Worm (Caenorhabditis elegans): ENCODE measurements around the gene ddl-2.

DNA sequence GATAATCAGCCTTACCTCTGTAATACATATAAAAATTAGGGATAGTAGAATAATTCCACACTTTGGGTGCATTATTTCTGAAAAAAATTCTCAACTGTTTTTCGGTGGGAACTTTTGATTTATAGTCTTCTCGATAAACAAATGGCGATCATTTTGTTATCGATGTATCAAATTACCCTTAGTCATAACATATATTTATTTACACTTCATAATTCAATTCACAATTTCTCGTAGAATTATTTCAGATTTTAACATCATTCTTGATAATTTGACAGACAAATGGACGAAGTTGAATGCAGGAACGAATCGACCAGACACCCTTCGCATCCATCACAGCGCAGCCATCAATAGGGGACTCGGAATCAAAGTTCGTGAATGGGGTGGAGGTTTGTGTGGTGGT lies 43.0 kb upstream of the ddl-2 start, which contains the start of gene clec-145:
- TF ChIP-seq him-1 (tag; optimal IDR thresholded peaks at IDR 0.05) (no peak), W03F9.2 (tag; optimal IDR thresholded peaks at IDR 0.05) (no peak)

All from whole organism, L4/young adult.